Fruit fly (Drosophila melanogaster): ENCODE data around the gene Clp.

The Clp gene

DNA sequence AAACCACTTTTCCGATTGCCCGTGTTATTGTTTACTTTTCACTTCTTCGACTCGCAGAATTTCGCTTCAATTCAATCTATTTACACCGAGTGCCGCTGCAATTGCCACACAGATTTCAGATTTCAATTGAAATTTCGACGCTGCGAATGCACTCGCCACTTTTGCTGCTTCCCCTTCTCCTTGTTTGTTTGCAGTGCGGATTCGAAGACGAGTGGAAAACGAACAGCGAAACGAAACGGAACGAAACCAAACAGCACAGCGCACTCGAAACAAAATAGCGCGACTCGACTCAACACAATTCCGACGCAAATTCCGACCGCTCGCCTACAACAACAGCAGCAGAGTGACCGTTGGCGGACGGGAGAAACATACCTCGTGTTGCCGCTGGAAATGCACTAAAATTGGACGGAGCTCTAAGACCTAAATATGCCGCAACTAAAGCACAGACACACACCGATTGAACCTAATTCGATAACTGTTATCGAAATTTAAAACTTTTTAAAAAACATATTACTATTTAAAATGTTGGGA is 31.0 kb downstream of the Clp start, which contains the start of gene drongo (continued):
- TF ChIP-seq Bteb2 (GFP tag; optimal IDR thresholded peaks at IDR 0.05) (no peak), GATAe (GFP tag; conservative IDR thresholded peaks at IDR 0.05) (no peak), ems (GFP tag; optimal IDR thresholded peaks at IDR 0.05) (peak; percentile 45), CG7963 (GFP tag; IDR thresholded peaks at IDR 0.05; ENCODE audit: partially characterized antibody) (no peak), Mad (GFP tag; optimal IDR thresholded peaks at IDR 0.05) (no peak), CG9817 (tag; optimal IDR thresholded peaks at IDR 0.05) (no peak), CG10147 (GFP tag; optimal IDR thresholded peaks at IDR 0.05) (no peak), CG17829 (tag; optimal IDR thresholded peaks at IDR 0.05) (peak; percentile 58), CG6683 (GFP tag; optimal IDR thresholded peaks at IDR 0.05) (no peak), CG34376 (GFP tag; optimal IDR thresholded peaks at IDR 0.05) (peak; percentile 57), vvl (GFP tag; IDR thresholded peaks at IDR 0.05) (peak; percentile 59; the same call in 1 of the 2 replicates), Ets97D (GFP tag; optimal IDR thresholded peaks at IDR 0.05) (peak; percentile 66), CkIIα-i1 (GFP tag; IDR thresholded peaks at IDR 0.05) (no peak), CG8290 (GFP tag; optimal IDR thresholded peaks at IDR 0.05) (peak; percentile 38), CG8290 (tag; optimal IDR thresholded peaks at IDR 0.05) (peak; percentile 47 to 85), jigr1 (GFP tag; IDR thresholded peaks at IDR 0.05) (no peak), sim (GFP tag; IDR thresholded peaks at IDR 0.05) (0 out of 2 replicates have a peak, but pooled peaks have one; percentile 8), repo (GFP tag; optimal IDR thresholded peaks at IDR 0.05) (no peak), NC2β (GFP tag; optimal IDR thresholded peaks at IDR 0.05) (peak; percentile 53), danr (GFP tag; IDR thresholded peaks at IDR 0.05) (no peak), CG10267 (tag; optimal IDR thresholded peaks at IDR 0.05) (peak; percentile 51), HLH3B (GFP tag; IDR thresholded peaks at IDR 0.05) (no peak; the same call in 1 of the 2 replicates), zen2 (GFP tag; IDR thresholded peaks at IDR 0.05; ENCODE audit: partially characterized antibody) (no peak; the same call in 1 of the 3 replicates), chm (GFP tag; IDR thresholded peaks at IDR 0.05) (peak; percentile 87), YL-1 (GFP tag; optimal IDR thresholded peaks at IDR 0.05) (peak; percentile 37), CG11504 (tag; optimal IDR thresholded peaks at IDR 0.05) (peak; percentile 48), CG3847 (GFP tag; IDR thresholded peaks at IDR 0.05) (peak; percentile 33; the same call in 1 of the 2 replicates), CG4360 (GFP tag; IDR thresholded peaks at IDR 0.05) (peak; percentile 99), Abd-B (GFP tag; optimal IDR thresholded peaks at IDR 0.05) (no peak), CG11560 (tag; IDR thresholded peaks at IDR 0.05) (peak; percentile 87), az2 (GFP tag; optimal IDR thresholded peaks at IDR 0.05) (no peak), pros (GFP tag; optimal IDR thresholded peaks at IDR 0.05) (peak; percentile 42), zfh1 (GFP tag; IDR thresholded peaks at IDR 0.05) (0 out of 3 replicates have a peak, but pooled peaks have one; percentile 43), Mes4 (GFP tag; optimal IDR thresholded peaks at IDR 0.05) (no peak), B-H2 (GFP tag; optimal IDR thresholded peaks at IDR 0.05) (peak; percentile 57), Ptx1 (GFP tag; IDR thresholded peaks at IDR 0.05) (no peak), CG6254 (GFP tag; optimal IDR thresholded peaks at IDR 0.05) (no peak), lov (optimal IDR thresholded peaks at IDR 0.05) (no peak), lov (GFP tag; IDR thresholded peaks at IDR 0.05) (0 out of 3 replicates have a peak, but pooled peaks have one; percentile 11), Trl (optimal IDR thresholded peaks at IDR 0.05) (no peak), Trl (GFP tag; optimal IDR thresholded peaks at IDR 0.05) (peak; percentile 53), ase (GFP tag; IDR thresholded peaks at IDR 0.05) (no peak), amos (GFP tag; IDR thresholded peaks at IDR 0.05; ENCODE audit: partially characterized antibody) (peak; percentile 58; the same call in 1 of the 2 replicates), CG9932 (GFP tag; IDR thresholded peaks at IDR 0.05) (peak; percentile 32; the same call in 1 of the 2 replicates), disco-r (GFP tag; optimal IDR thresholded peaks at IDR 0.05) (no peak), zf30C (GFP tag; optimal IDR thresholded peaks at IDR 0.05) (peak; percentile 38), seq (GFP tag; IDR thresholded peaks at IDR 0.05) (no peak), CG11093 (GFP tag; IDR thresholded peaks at IDR 0.05) (no peak), bsh (GFP tag; optimal IDR thresholded peaks at IDR 0.05) (peak; percentile 12 to 17), Kr (GFP tag; optimal IDR thresholded peaks at IDR 0.05) (no peak), slou (GFP tag; optimal IDR thresholded peaks at IDR 0.05) (no peak), CG31388 (GFP tag; optimal IDR thresholded peaks at IDR 0.05) (no peak)
